Worm (Caenorhabditis elegans) whole organism, midembryonic: ENCODE measurements around the gene fln-2.

Experiments used
- T22C8.4 ChIP-seq: fragments of 200-800 bp; sonication (Bioruptor generic); IDR thresholded peaks from 2 replicates; pipeline ENCODE4 v1.3.6; 2022; ENCODE audit warnings: missing genetic modification characterization, missing compliant biosample characterization
- cog-1 ChIP-seq: sonication (generic microtip); optimal IDR thresholded peaks from 2 replicates; lab custom pipeline; 2016; ENCODE audit warnings: missing genetic modification characterization, missing compliant biosample characterization
- flt-1 ChIP-seq: fragments of 200-800 bp; sonication (Bioruptor generic); IDR thresholded peaks from 2 replicates; pipeline ENCODE4 v1.3.6; 2022; ENCODE audit warnings: missing genetic modification characterization, missing compliant biosample characterization
- klf-2 ChIP-seq: fragments of 200-800 bp; sonication (Bioruptor generic); conservative IDR thresholded peaks from 2 replicates; pipeline ENCODE4 v1.3.6; 2022; ENCODE audit warnings: missing genetic modification reagents, missing genetic modification characterization, missing compliant biosample characterization
- med-1 ChIP-seq: sonication (generic microtip); optimal IDR thresholded peaks from 2 replicates; lab custom pipeline; 2017; ENCODE audit warnings: missing genetic modification characterization, mild to moderate bottlenecking, missing compliant biosample characterization, antibody characterized with exemption, missing genetic modification reagents; ENCODE audit not compliant: insufficient read depth
- ref-1 ChIP-seq: fragments of 200-800 bp; sonication (Bioruptor generic); conservative IDR thresholded peaks from 2 replicates; pipeline ENCODE4 v1.3.6; 2022; ENCODE audit warnings: missing genetic modification reagents, missing genetic modification characterization, missing compliant biosample characterization
- tab-1 ChIP-seq: fragments of 200-800 bp; sonication (Bioruptor generic); IDR thresholded peaks from 2 replicates; pipeline ENCODE4 v1.3.6; 2022; ENCODE audit warnings: missing genetic modification characterization, missing compliant biosample characterization
- ztf-23 ChIP-seq: fragments of 200-800 bp; sonication (Bioruptor generic); IDR thresholded peaks from 2 replicates; pipeline ENCODE4 v1.3.6; 2022; ENCODE audit warnings: missing genetic modification reagents, missing genetic modification characterization, missing compliant biosample characterization
- ztf-29 ChIP-seq: fragments of 200-800 bp; sonication (Bioruptor generic); IDR thresholded peaks from 2 replicates; pipeline ENCODE4 v1.3.6; 2022; ENCODE audit warnings: missing genetic modification reagents, missing genetic modification characterization, missing compliant biosample characterization

Gene fln-2

ce11 chrX:9388686-9389085, 8.8 kb upstream of the fln-2 start:
- TF ChIP-seq med-1 (GFP tag; lab: Kevin White, UChicago) (no peak), T22C8.4 (GFP tag; lab: Robert Waterston, UW) (no peak), flt-1 (GFP tag; lab: Robert Waterston, UW) (no peak), ztf-29 (GFP tag; lab: Robert Waterston, UW) (no peak), klf-2 (GFP tag; lab: Robert Waterston, UW) (no peak), cog-1 (tag; lab: Kevin White, UChicago) (no peak), ztf-23 (GFP tag; lab: Robert Waterston, UW) (no peak), tab-1 (GFP tag; lab: Robert Waterston, UW) (no peak), ref-1 (no peak)

- TF ChIP-seq med-1 (GFP tag; lab: Kevin White, UChicago): no peak
- TF ChIP-seq ztf-23 (GFP tag; lab: Robert Waterston, UW): no peak
- no peak for TF ChIP-seq ztf-29 (GFP tag; lab: Robert Waterston, UW)
- TF ChIP-seq T22C8.4 (GFP tag; lab: Robert Waterston, UW): no peak
Measured at ce11 chrX:9391345-9391744, 6.2 kb upstream of the fln-2 start, which contains the start of gene C23F12.3. C23F12.3 (plus strand) TSS chrX:9391645.

ce11 chrX:9393750-9394149, 3.8 kb upstream of the fln-2 start, which contains the start of gene C23F12.9:
C23F12.9 (plus strand) TSS chrX:9394050.
- TF ChIP-seq flt-1 (GFP tag; lab: Robert Waterston, UW): no peak
- TF ChIP-seq cog-1 (tag; lab: Kevin White, UChicago): no peak
- TF ChIP-seq T22C8.4 (GFP tag; lab: Robert Waterston, UW): no peak
- no peak for TF ChIP-seq klf-2 (GFP tag; lab: Robert Waterston, UW)
- no peak for TF ChIP-seq med-1 (GFP tag; lab: Kevin White, UChicago)
- TF ChIP-seq tab-1 (GFP tag; lab: Robert Waterston, UW): no peak
- no peak for TF ChIP-seq ztf-23 (GFP tag; lab: Robert Waterston, UW)
- TF ChIP-seq ref-1: no peak
- TF ChIP-seq ztf-29 (GFP tag; lab: Robert Waterston, UW): no peak

- 0 out of 2 replicates have a peak, but pooled peaks have one; percentile 61 for TF ChIP-seq flt-1 (GFP tag; lab: Robert Waterston, UW)
- TF ChIP-seq ztf-29 (GFP tag; lab: Robert Waterston, UW): no peak
Measured at ce11 chrX:9401963-9402362, 4.5 kb downstream of the fln-2 start.

ce11 chrX:9402464-9402863, 5.0 kb downstream of the fln-2 start:
- TF ChIP-seq flt-1 (GFP tag; lab: Robert Waterston, UW): no peak
- no peak for TF ChIP-seq tab-1 (GFP tag; lab: Robert Waterston, UW)
- no peak for TF ChIP-seq ztf-23 (GFP tag; lab: Robert Waterston, UW)
- no peak for TF ChIP-seq T22C8.4 (GFP tag; lab: Robert Waterston, UW)
- no peak for TF ChIP-seq med-1 (GFP tag; lab: Kevin White, UChicago)
- TF ChIP-seq ref-1: no peak
- TF ChIP-seq cog-1 (tag; lab: Kevin White, UChicago): no peak

- TF ChIP-seq cog-1 (tag; lab: Kevin White, UChicago) (no peak), tab-1 (GFP tag; lab: Robert Waterston, UW) (no peak), flt-1 (GFP tag; lab: Robert Waterston, UW) (no peak), ref-1 (no peak), med-1 (GFP tag; lab: Kevin White, UChicago) (no peak), T22C8.4 (GFP tag; lab: Robert Waterston, UW) (no peak), klf-2 (GFP tag; lab: Robert Waterston, UW) (no peak), ztf-29 (GFP tag; lab: Robert Waterston, UW) (no peak), ztf-23 (GFP tag; lab: Robert Waterston, UW) (no peak)
Measured at ce11 chrX:9403622-9404255, 6.2 kb downstream of the fln-2 start.

ce11 chrX:9405922-9406321, 8.4 kb downstream of the fln-2 start:
- no peak for TF ChIP-seq ref-1
- no peak for TF ChIP-seq ztf-23 (GFP tag; lab: Robert Waterston, UW)
- no peak for TF ChIP-seq med-1 (GFP tag; lab: Kevin White, UChicago)
- no peak for TF ChIP-seq flt-1 (GFP tag; lab: Robert Waterston, UW)
- no peak for TF ChIP-seq cog-1 (tag; lab: Kevin White, UChicago)
- no peak for TF ChIP-seq tab-1 (GFP tag; lab: Robert Waterston, UW)
- no peak for TF ChIP-seq T22C8.4 (GFP tag; lab: Robert Waterston, UW)
- TF ChIP-seq ztf-29 (GFP tag; lab: Robert Waterston, UW): no peak
- TF ChIP-seq klf-2 (GFP tag; lab: Robert Waterston, UW): no peak

ce11 chrX:9409114-9409513, 11.6 kb downstream of the fln-2 start:
- TF ChIP-seq med-1 (GFP tag; lab: Kevin White, UChicago): no peak
- no peak for TF ChIP-seq flt-1 (GFP tag; lab: Robert Waterston, UW)
- TF ChIP-seq tab-1 (GFP tag; lab: Robert Waterston, UW): no peak
- TF ChIP-seq ztf-23 (GFP tag; lab: Robert Waterston, UW): no peak
- no peak for TF ChIP-seq cog-1 (tag; lab: Kevin White, UChicago)
- TF ChIP-seq ref-1: no peak
- no peak for TF ChIP-seq T22C8.4 (GFP tag; lab: Robert Waterston, UW)
- no peak for TF ChIP-seq klf-2 (GFP tag; lab: Robert Waterston, UW)
- no peak for TF ChIP-seq ztf-29 (GFP tag; lab: Robert Waterston, UW)

- no peak for TF ChIP-seq tab-1 (GFP tag; lab: Robert Waterston, UW)
Measured at ce11 chrX:9410747-9411146, 13.2 kb downstream of the fln-2 start.

- TF ChIP-seq tab-1 (GFP tag; lab: Robert Waterston, UW) (no peak), T22C8.4 (GFP tag; lab: Robert Waterston, UW) (no peak), med-1 (GFP tag; lab: Kevin White, UChicago) (no peak), klf-2 (GFP tag; lab: Robert Waterston, UW) (no peak), ztf-23 (GFP tag; lab: Robert Waterston, UW) (no peak), cog-1 (tag; lab: Kevin White, UChicago) (no peak)
Measured at ce11 chrX:9411675-9412074, 14.2 kb downstream of the fln-2 start.
